Worm (Caenorhabditis elegans) whole organism, dauer: Measurements from ENCODE around the gene vps-37.

Experiments
- unc-62 ChIP-seq: sonication (generic microtip); optimal IDR thresholded peaks from 2 replicates; lab custom pipeline; 2017; ENCODE audit warnings: missing biosample characterization, missing genetic modification reagents, missing genetic modification characterization

Gene vps-37

ce11 chrV:5634445-5634844, 41.9 kb downstream of the vps-37 start:
- no peak for TF ChIP-seq unc-62 (GFP tag; lab: Kevin White, UChicago)
